Fruit fly (Drosophila melanogaster): Measurements from ENCODE around the gene CG9922.
A peak's percentile ranks its signal among the peaks of the same experiment; 100 is the strongest.

CG9922 gene

dm6 chr3R:14077026-14077425, 40.8 kb upstream of the CG9922 start (continued):
- no peak for TF ChIP-seq toy (GFP tag; IDR thresholded peaks at IDR 0.05)
- TF ChIP-seq Deaf1 (tag; optimal IDR thresholded peaks at IDR 0.05), result peak; percentile 13
- TF ChIP-seq vnd (GFP tag; IDR thresholded peaks at IDR 0.05; ENCODE audit: partially characterized antibody), result no peak
- TF ChIP-seq CG5245 (GFP tag; optimal IDR thresholded peaks at IDR 0.05), result peak; percentile 60
- TF ChIP-seq CG18011 (GFP tag; optimal IDR thresholded peaks at IDR 0.05), result no peak
- TF ChIP-seq B-H1 (GFP tag; IDR thresholded peaks at IDR 0.05), result peak; percentile 38; the same call in 1 of the 3 replicates
- peak; percentile 38 for TF ChIP-seq CG10654 (GFP tag; optimal IDR thresholded peaks at IDR 0.05)
- peak; percentile 60; the same call in 1 of the 3 replicates for TF ChIP-seq tgo (GFP tag; IDR thresholded peaks at IDR 0.05)
- TF ChIP-seq CG18599 (GFP tag; optimal IDR thresholded peaks at IDR 0.05), result peak; percentile 36
- TF ChIP-seq CG11695 (GFP tag; IDR thresholded peaks at IDR 0.05), result peak; percentile 62; the same call in 1 of the 3 replicates
- peak; percentile 70 for TF ChIP-seq sisA (GFP tag; IDR thresholded peaks at IDR 0.05)
- peak; percentile 29 for TF ChIP-seq CG6254 (GFP tag; optimal IDR thresholded peaks at IDR 0.05)
- TF ChIP-seq CG34422 (GFP tag; IDR thresholded peaks at IDR 0.05), result peak; percentile 53; the same call in 2 of the 3 replicates
- TF ChIP-seq CG4424 (GFP tag; optimal IDR thresholded peaks at IDR 0.05), result peak; percentile 59
- TF ChIP-seq CG30431 (GFP tag; optimal IDR thresholded peaks at IDR 0.05), result no peak
- TF ChIP-seq Lhr (GFP tag; optimal IDR thresholded peaks at IDR 0.05), result no peak
- TF ChIP-seq corto (GFP tag; optimal IDR thresholded peaks at IDR 0.05), result no peak
- TF ChIP-seq BEAF-32 (GFP tag; optimal IDR thresholded peaks at IDR 0.05), result no peak
- TF ChIP-seq CG14050 (GFP tag; IDR thresholded peaks at IDR 0.05), result peak; percentile 28; the same call in 1 of the 3 replicates
- TF ChIP-seq CG16813 (GFP tag; IDR thresholded peaks at IDR 0.05; ENCODE audit: partially characterized antibody), result no peak
- peak; percentile 13 for TF ChIP-seq CG4854 (GFP tag; optimal IDR thresholded peaks at IDR 0.05)
- TF ChIP-seq Scr (GFP tag; IDR thresholded peaks at IDR 0.05; ENCODE audit: partially characterized antibody), result no peak
- TF ChIP-seq kni (GFP tag; optimal IDR thresholded peaks at IDR 0.05), result no peak
- TF ChIP-seq ssp (GFP tag; IDR thresholded peaks at IDR 0.05), result no peak
- TF ChIP-seq danr (GFP tag; IDR thresholded peaks at IDR 0.05), result 0 out of 2 replicates have a peak, but pooled peaks have one; percentile 19
- 0 out of 3 replicates have a peak, but pooled peaks have one; percentile 15 for TF ChIP-seq CG17361 (GFP tag; IDR thresholded peaks at IDR 0.05)
- TF ChIP-seq CG14710 (tag; optimal IDR thresholded peaks at IDR 0.05), result peak; percentile 5
- peak; percentile 9 for TF ChIP-seq CG10209 (GFP tag; optimal IDR thresholded peaks at IDR 0.05)
- TF ChIP-seq zen (tag; optimal IDR thresholded peaks at IDR 0.05), result peak; percentile 24
- 0 out of 2 replicates have a peak, but pooled peaks have one; percentile 20 for TF ChIP-seq CG31441 (GFP tag; IDR thresholded peaks at IDR 0.05)
- peak; percentile 51 for TF ChIP-seq gem (tag; optimal IDR thresholded peaks at IDR 0.05)
- TF ChIP-seq Dad (GFP tag; optimal IDR thresholded peaks at IDR 0.05), result peak; percentile 17
- peak; percentile 55; the same call in 1 of the 2 replicates for TF ChIP-seq CG14014 (GFP tag; IDR thresholded peaks at IDR 0.05)
- TF ChIP-seq yki (optimal IDR thresholded peaks at IDR 0.05), result no peak
- peak; percentile 41; the same call in 1 of the 4 replicates for TF ChIP-seq Gug (GFP tag; IDR thresholded peaks at IDR 0.05)
- peak; percentile 52; the same call in 1 of the 3 replicates for TF ChIP-seq so (GFP tag; IDR thresholded peaks at IDR 0.05)
- peak; percentile 3 for TF ChIP-seq mam (GFP tag; optimal IDR thresholded peaks at IDR 0.05)
- no peak for TF ChIP-seq Nf-YA (GFP tag; IDR thresholded peaks at IDR 0.05)
- 0 out of 3 replicates have a peak, but pooled peaks have one; percentile 30 for TF ChIP-seq CG11093 (GFP tag; IDR thresholded peaks at IDR 0.05)
- TF ChIP-seq Jarid2 (GFP tag; optimal IDR thresholded peaks at IDR 0.05), result peak; percentile 17
- TF ChIP-seq Drgx (GFP tag; IDR thresholded peaks at IDR 0.05), result peak; percentile 69
- TF ChIP-seq sqz (GFP tag; optimal IDR thresholded peaks at IDR 0.05), result no peak
- peak; percentile 2 for TF ChIP-seq CG12942 (GFP tag; optimal IDR thresholded peaks at IDR 0.05)
- TF ChIP-seq sna (GFP tag; IDR thresholded peaks at IDR 0.05; ENCODE audit: partially characterized antibody), result no peak
- peak; percentile 58 for TF ChIP-seq CG17328 (GFP tag; IDR thresholded peaks at IDR 0.05)
- TF ChIP-seq gsb (GFP tag; IDR thresholded peaks at IDR 0.05), result no peak
- TF ChIP-seq Meics (GFP tag; optimal IDR thresholded peaks at IDR 0.05), result peak; percentile 34
- TF ChIP-seq esg (GFP tag; conservative IDR thresholded peaks at IDR 0.05), result peak; percentile 25; the same call in 1 of the 2 replicates
- TF ChIP-seq Hr3 (GFP tag; optimal IDR thresholded peaks at IDR 0.05), result peak; percentile 33
- TF ChIP-seq Hr39 (optimal IDR thresholded peaks at IDR 0.05), result no peak
- peak; percentile 60 for TF ChIP-seq CG2678 (tag; optimal IDR thresholded peaks at IDR 0.05)
